Worm (Caenorhabditis elegans) whole organism, L4 larva: ENCODE results near the gene F14D7.12.

ENCODE experiments used
- D1046.2 ChIP-seq: fragments of 200-800 bp; sonication (Bioruptor generic); IDR thresholded peaks from 2 replicates; pipeline ENCODE4 v1.3.6; 2022; ENCODE audit warnings: missing genetic modification characterization, missing compliant biosample characterization
- F37D6.2 ChIP-seq: sonication (generic microtip); optimal IDR thresholded peaks from 2 replicates; lab custom pipeline; 2016; ENCODE audit warnings: mild to moderate bottlenecking, missing genetic modification characterization, missing compliant biosample characterization
- T26A8.4 ChIP-seq: fragments of 200-800 bp; sonication (Bioruptor generic); IDR thresholded peaks from 2 replicates; pipeline ENCODE4 v1.3.6; 2022; ENCODE audit warnings: missing genetic modification characterization, missing compliant biosample characterization
- Y105C5A.15 ChIP-seq: fragments of 200-800 bp; sonication (Bioruptor generic); IDR thresholded peaks from 2 replicates; pipeline ENCODE4 v1.3.6; 2022; ENCODE audit warnings: missing genetic modification characterization, missing compliant biosample characterization
- Y5F2A.4 ChIP-seq: fragments of 200-800 bp; sonication (Bioruptor generic); optimal IDR thresholded peaks from 2 replicates; lab custom pipeline; 2018; ENCODE audit warnings: mild to moderate bottlenecking, missing genetic modification characterization, missing compliant biosample characterization
- ZK337.2 ChIP-seq: fragments of 200-800 bp; sonication (Bioruptor generic); IDR thresholded peaks from 2 replicates; pipeline ENCODE4 v1.3.6; 2022; ENCODE audit warnings: missing genetic modification reagents, missing genetic modification characterization, missing compliant biosample characterization
- aha-1 ChIP-seq: fragments of 150-350 bp; peaks from one replicate; lab custom pipeline; 2014; ENCODE audit warnings: missing biosample characterization, missing genetic modification characterization
- ceh-20 ChIP-seq: fragments of 200-800 bp; sonication (Bioruptor generic); IDR thresholded peaks from 2 replicates; pipeline ENCODE4 v1.3.6; 2022; ENCODE audit warnings: missing genetic modification reagents, missing genetic modification characterization, missing compliant biosample characterization
- ceh-62 ChIP-seq: sonication (generic microtip); optimal IDR thresholded peaks from 2 replicates; lab custom pipeline; 2017; ENCODE audit warnings: missing biosample characterization, missing genetic modification characterization
- ces-1 ChIP-seq: fragments of 150-350 bp; sonication (generic microtip); optimal IDR thresholded peaks from 4 replicates; lab custom pipeline; 2014; ENCODE audit warnings: missing biosample characterization, missing genetic modification reagents, missing genetic modification characterization
- cey-2 ChIP-seq: sonication (generic microtip); optimal IDR thresholded peaks from 3 replicates; lab custom pipeline; 2017; ENCODE audit warnings: missing genetic modification characterization, mild to moderate bottlenecking, missing compliant biosample characterization, antibody characterized with exemption, borderline replicate concordance; ENCODE audit not compliant: insufficient read depth
- daf-12 ChIP-seq: fragments of 150-350 bp; optimal IDR thresholded peaks from 2 replicates; lab custom pipeline; 2014; ENCODE audit warnings: missing biosample characterization, missing genetic modification reagents, missing genetic modification characterization
- daf-8 ChIP-seq: fragments of 200-800 bp; sonication (Bioruptor generic); IDR thresholded peaks from 2 replicates; pipeline ENCODE4 v1.3.6; 2022; ENCODE audit warnings: missing genetic modification characterization, missing compliant biosample characterization
- egl-43 ChIP-seq: fragments of 200-800 bp; sonication (Bioruptor generic); IDR thresholded peaks from 2 replicates; pipeline ENCODE4 v1.3.6; 2022; ENCODE audit warnings: missing genetic modification reagents, missing genetic modification characterization, missing compliant biosample characterization
- hlh-11 ChIP-seq: fragments of 200-800 bp; sonication (Bioruptor generic); optimal IDR thresholded peaks from 2 replicates; lab custom pipeline; 2018; ENCODE audit warnings: mild to moderate bottlenecking, missing genetic modification characterization, missing compliant biosample characterization
- hlh-30 ChIP-seq: sonication (generic microtip); optimal IDR thresholded peaks from 2 replicates; lab custom pipeline; 2017; ENCODE audit warnings: antibody characterized with exemption, mild to moderate bottlenecking, missing genetic modification characterization, missing compliant biosample characterization; ENCODE audit not compliant: insufficient read depth
- hmg-1.1 ChIP-seq: fragments of 200-800 bp; sonication (Bioruptor generic); IDR thresholded peaks from 2 replicates; pipeline ENCODE4 v1.3.6; 2022; ENCODE audit warnings: missing genetic modification reagents, missing genetic modification characterization, missing compliant biosample characterization
- lin-13 ChIP-seq: fragments of 150-350 bp; optimal IDR thresholded peaks from 2 replicates; lab custom pipeline; 2014; ENCODE audit warnings: missing biosample characterization, missing genetic modification reagents, missing genetic modification characterization
- lin-38 ChIP-seq: fragments of 200-800 bp; sonication (Bioruptor generic); IDR thresholded peaks from 2 replicates; pipeline ENCODE4 v1.3.6; 2022; ENCODE audit warnings: missing genetic modification reagents, missing genetic modification characterization, missing compliant biosample characterization
- mdt-29 ChIP-seq: fragments of 200-800 bp; sonication (Bioruptor generic); IDR thresholded peaks from 2 replicates; pipeline ENCODE4 v1.3.6; 2022; ENCODE audit warnings: missing genetic modification reagents, missing genetic modification characterization, missing compliant biosample characterization
- mxl-2 ChIP-seq: fragments of 200-800 bp; sonication (Bioruptor generic); conservative IDR thresholded peaks from 2 replicates; pipeline ENCODE4 v1.3.6; 2022; ENCODE audit warnings: missing genetic modification reagents, missing genetic modification characterization, missing compliant biosample characterization
- nhr-102 ChIP-seq: sonication (generic microtip); optimal IDR thresholded peaks from 2 replicates; lab custom pipeline; 2016; ENCODE audit warnings: mild to moderate bottlenecking, missing genetic modification characterization, moderate library complexity, missing compliant biosample characterization
- nhr-237 ChIP-seq: sonication (generic microtip); optimal IDR thresholded peaks from 2 replicates; lab custom pipeline; 2017; ENCODE audit warnings: missing biosample characterization, missing genetic modification characterization
- nhr-41 ChIP-seq: fragments of 200-800 bp; sonication (Bioruptor generic); IDR thresholded peaks from 2 replicates; pipeline ENCODE4 v1.3.6; 2022; ENCODE audit warnings: missing genetic modification reagents, missing genetic modification characterization, missing compliant biosample characterization
- nhr-76 ChIP-seq: fragments of 150-350 bp; optimal IDR thresholded peaks from 2 replicates; lab custom pipeline; 2014; ENCODE audit warnings: missing biosample characterization, missing genetic modification characterization
- php-3 ChIP-seq: fragments of 200-800 bp; sonication (Bioruptor generic); IDR thresholded peaks from 2 replicates; pipeline ENCODE4 v1.3.6; 2022; ENCODE audit warnings: missing genetic modification reagents, missing genetic modification characterization, missing compliant biosample characterization
- saeg-2 ChIP-seq: fragments of 200-800 bp; sonication (Bioruptor generic); IDR thresholded peaks from 2 replicates; pipeline ENCODE4 v1.3.6; 2022; ENCODE audit warnings: missing genetic modification reagents, missing genetic modification characterization, missing compliant biosample characterization
- set-16 ChIP-seq: fragments of 200-800 bp; sonication (Bioruptor generic); IDR thresholded peaks from 2 replicates; pipeline ENCODE4 v1.3.6; 2022; ENCODE audit warnings: missing genetic modification reagents, missing genetic modification characterization, missing compliant biosample characterization
- snpc-1.2 ChIP-seq: fragments of 200-800 bp; sonication (Bioruptor generic); IDR thresholded peaks from 2 replicates; pipeline ENCODE4 v1.3.6; 2022; ENCODE audit warnings: missing genetic modification reagents, missing genetic modification characterization, missing compliant biosample characterization
- snpc-4 ChIP-seq: fragments of 150-350 bp; optimal IDR thresholded peaks from 2 replicates; lab custom pipeline; 2014; ENCODE audit warnings: missing biosample characterization, missing genetic modification characterization
- tag-97 ChIP-seq: fragments of 200-800 bp; sonication (Bioruptor generic); IDR thresholded peaks from 2 replicates; pipeline ENCODE4 v1.3.6; 2022; ENCODE audit warnings: missing genetic modification characterization, missing compliant biosample characterization
- unc-62 ChIP-seq, 3 experiments: fragments of 150-350 bp in 1 of 3; sonication (generic microtip); optimal IDR thresholded peaks in 2 of 3; peaks in 1 of 3; 1 replicate in 1 of 3; 2 replicates in 2 of 3; lab custom pipeline; 2014 to 2017; ENCODE audit warnings: missing biosample characterization in 3 of 3, missing genetic modification characterization in 3 of 3, missing genetic modification reagents in 3 of 3, missing genotype in 1 of 3
- zag-1 ChIP-seq: fragments of 150-350 bp; optimal IDR thresholded peaks from 2 replicates; lab custom pipeline; 2014; ENCODE audit warnings: missing biosample characterization, missing genetic modification characterization
- zfp-2 ChIP-seq: sonication (generic microtip); optimal IDR thresholded peaks from 2 replicates; lab custom pipeline; 2016; ENCODE audit warnings: mild to moderate bottlenecking, missing genetic modification characterization, missing compliant biosample characterization
- zip-11 ChIP-seq: fragments of 200-800 bp; sonication (Bioruptor generic); IDR thresholded peaks from 2 replicates; pipeline ENCODE4 v1.3.6; 2022; ENCODE audit warnings: missing genetic modification characterization, missing compliant biosample characterization
- ztf-7 ChIP-seq: fragments of 150-350 bp; optimal IDR thresholded peaks from 2 replicates; lab custom pipeline; 2014; ENCODE audit warnings: missing biosample characterization, missing genetic modification characterization

F14D7.12 gene

ce11 chrV:14283241-14283640 lies 16.6 kb upstream of the F14D7.12 start, which contains the start of gene F40G12.10:
Gene F40G12.10, plus strand, starts transcription at chrV:14283541.
- TF ChIP-seq unc-62 (GFP tag; optimal IDR thresholded peaks at IDR 0.05 in 1 of 2; lab: Kevin White, UChicago) (no peak), unc-62 (tag; optimal IDR thresholded peaks at IDR 0.05; lab: Kevin White, UChicago) (no peak), mdt-29 (GFP tag; lab: Robert Waterston, UW) (no peak), ces-1 (GFP tag; lab: Kevin White, UChicago) (no peak), saeg-2 (GFP tag; lab: Robert Waterston, UW) (no peak), hlh-30 (tag; lab: Kevin White, UChicago) (no peak), Y105C5A.15 (no peak), D1046.2 (GFP tag; lab: Robert Waterston, UW) (no peak), T26A8.4 (no peak)
- TF ChIP-seq, all 104 proteins: peak for 0

ce11 chrV:14285803-14286202 lies 14.0 kb upstream of the F14D7.12 start, which contains the start of gene F40G12.11:
Gene F40G12.11, plus strand, starts transcription at chrV:14286171.
- TF ChIP-seq zag-1 (tag; lab: Kevin White, UChicago) (no peak), mxl-2 (GFP tag; lab: Robert Waterston, UW) (no peak), php-3 (no peak), nhr-41 (GFP tag; lab: Robert Waterston, UW) (no peak), lin-13 (GFP tag; lab: Kevin White, UChicago) (no peak), tag-97 (GFP tag; lab: Robert Waterston, UW) (no peak), snpc-1.2 (GFP tag; lab: Robert Waterston, UW) (no peak), zfp-2 (no peak), ZK337.2 (GFP tag; lab: Robert Waterston, UW) (no peak), daf-12 (tag; lab: Kevin White, UChicago) (no peak), Y5F2A.4 (GFP tag; lab: Kevin White, UChicago) (no peak), daf-8 (no peak)

DNA sequence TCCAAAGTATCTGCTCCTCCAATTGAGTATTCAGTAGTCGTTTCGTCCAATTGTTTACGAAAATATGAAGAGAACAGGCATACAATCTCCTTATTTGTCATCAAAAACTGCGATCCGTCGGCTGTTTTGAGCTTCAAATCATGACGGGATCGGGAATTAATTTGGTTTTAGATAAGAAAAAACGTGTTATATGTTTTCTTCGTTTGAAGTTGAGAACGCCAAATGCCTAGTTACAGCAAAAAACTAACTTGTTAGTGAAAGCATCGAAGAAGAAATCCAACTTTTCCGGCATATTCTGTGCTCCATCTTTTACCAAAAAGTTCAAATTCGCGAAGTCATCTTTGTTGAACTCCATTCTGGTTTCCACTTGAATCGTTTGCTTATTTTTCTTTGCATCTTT lies 10.5 kb upstream of the F14D7.12 start, which contains the start of gene F14D7.1:
Gene F14D7.1 (minus strand): TSS at position 101 of the 400 bp plus-strand sequence.
- TF ChIP-seq nhr-237 (tag; lab: Kevin White, UChicago) (no peak), zip-11 (no peak), ceh-20 (GFP tag; lab: Robert Waterston, UW) (no peak)
- TF ChIP-seq, all 104 proteins: peak for 0

ce11 chrV:14290636-14291035 lies 9.2 kb upstream of the F14D7.12 start, which contains the start of gene F14D7.18:
Gene F14D7.18, minus strand, starts transcription at chrV:14290736.
- TF ChIP-seq egl-43 (no peak), ztf-7 (tag; lab: Kevin White, UChicago) (no peak), nhr-237 (tag; lab: Kevin White, UChicago) (no peak), set-16 (GFP tag; lab: Robert Waterston, UW) (no peak), cey-2 (tag; lab: Kevin White, UChicago) (no peak), hmg-1.1 (GFP tag; lab: Robert Waterston, UW) (no peak), lin-38 (GFP tag; lab: Robert Waterston, UW) (no peak), hlh-11 (tag; lab: Kevin White, UChicago) (no peak), nhr-102 (no peak), ces-1 (GFP tag; lab: Kevin White, UChicago) (no peak), F37D6.2 (tag; lab: Kevin White, UChicago) (no peak), aha-1 (tag; lab: Kevin White, UChicago) (no peak), nhr-76 (tag; lab: Kevin White, UChicago) (no peak), daf-8 (no peak), snpc-4 (no peak), ceh-62 (tag; lab: Kevin White, UChicago) (no peak)
- TF ChIP-seq, all 104 proteins: peak for 0
